Worm (Caenorhabditis elegans) whole organism, early embryonic: ENCODE data around the gene nspg-7.2.
"Not testable (repeated sequence)": the region's sequence is repeated elsewhere in the genome, so short reads cannot be mapped to it uniquely, and the experiment has no call there.

Source experiments
- B0310.2 ChIP-seq: sonication (generic microtip); optimal IDR thresholded peaks from 2 replicates; lab custom pipeline; 2016; ENCODE audit warnings: mild to moderate bottlenecking, missing genetic modification characterization, missing compliant biosample characterization
- F13C5.2 ChIP-seq: sonication (generic microtip); optimal IDR thresholded peaks from 2 replicates; lab custom pipeline; 2017; ENCODE audit warnings: mild to moderate bottlenecking, missing genetic modification characterization, inconsistent platforms, missing compliant biosample characterization
- aly-1 ChIP-seq: sonication (generic microtip); optimal IDR thresholded peaks from 2 replicates; lab custom pipeline; 2016; ENCODE audit warnings: missing genetic modification characterization, missing compliant biosample characterization
- ama-1 ChIP-seq: fragments of 150-350 bp; optimal IDR thresholded peaks from 2 replicates; lab custom pipeline; 2014
- ceh-13 ChIP-seq: fragments of 200-800 bp; sonication (Bioruptor generic); optimal IDR thresholded peaks from 2 replicates; lab custom pipeline; 2018; ENCODE audit warnings: mild to moderate bottlenecking, missing genetic modification characterization, missing compliant biosample characterization
- ceh-36 ChIP-seq: sonication (generic microtip); optimal IDR thresholded peaks from 2 replicates; lab custom pipeline; 2016; ENCODE audit warnings: missing genetic modification characterization, inconsistent platforms, missing compliant biosample characterization
- ets-7 ChIP-seq: sonication (generic microtip); optimal IDR thresholded peaks from 2 replicates; lab custom pipeline; 2016; ENCODE audit warnings: missing genotype, missing genetic modification characterization, missing compliant biosample characterization
- flt-1 ChIP-seq: fragments of 200-800 bp; sonication (Bioruptor generic); IDR thresholded peaks from 2 replicates; pipeline ENCODE4 v1.3.6; 2022; ENCODE audit warnings: missing genetic modification characterization, missing compliant biosample characterization
- hmbx-1 ChIP-seq: sonication (generic microtip); optimal IDR thresholded peaks from 2 replicates; lab custom pipeline; 2016; ENCODE audit warnings: mild to moderate bottlenecking, missing genetic modification characterization, missing compliant biosample characterization
- hmg-4 ChIP-seq: fragments of 200-800 bp; sonication (Bioruptor generic); optimal IDR thresholded peaks from 2 replicates; lab custom pipeline; 2018; ENCODE audit warnings: mild to moderate bottlenecking, missing genetic modification characterization, missing compliant biosample characterization
- hnd-1 ChIP-seq: sonication (generic microtip); optimal IDR thresholded peaks from 2 replicates; lab custom pipeline; 2016; ENCODE audit warnings: missing genetic modification characterization, missing compliant biosample characterization
- pes-1 ChIP-seq: fragments of 200-800 bp; sonication (Bioruptor generic); IDR thresholded peaks from 2 replicates; pipeline ENCODE4 v1.3.6; 2022; ENCODE audit warnings: missing genetic modification reagents, missing genetic modification characterization, missing compliant biosample characterization
- scrt-1 ChIP-seq: fragments of 200-800 bp; sonication (Bioruptor generic); IDR thresholded peaks from 2 replicates; pipeline ENCODE4 v1.3.6; 2022; ENCODE audit warnings: missing genetic modification characterization, missing compliant biosample characterization
- sea-1 ChIP-seq: fragments of 200-800 bp; sonication (Bioruptor generic); conservative IDR thresholded peaks from 2 replicates; pipeline ENCODE4 v1.3.6; 2022; ENCODE audit warnings: missing genetic modification characterization, missing compliant biosample characterization
- tbx-11 ChIP-seq: fragments of 200-800 bp; sonication (Bioruptor generic); IDR thresholded peaks from 2 replicates; pipeline ENCODE4 v1.3.6; 2022; ENCODE audit warnings: missing genetic modification characterization, missing compliant biosample characterization
- tbx-37 ChIP-seq: fragments of 200-800 bp; sonication (Bioruptor generic); conservative IDR thresholded peaks from 2 replicates; pipeline ENCODE4 v1.3.6; 2022; ENCODE audit warnings: missing genetic modification reagents, missing genetic modification characterization, missing compliant biosample characterization
- tra-4 ChIP-seq: sonication (generic microtip); optimal IDR thresholded peaks from 2 replicates; lab custom pipeline; 2017; ENCODE audit warnings: missing genetic modification characterization, missing compliant biosample characterization

The nspg-7.2 gene

DNA sequence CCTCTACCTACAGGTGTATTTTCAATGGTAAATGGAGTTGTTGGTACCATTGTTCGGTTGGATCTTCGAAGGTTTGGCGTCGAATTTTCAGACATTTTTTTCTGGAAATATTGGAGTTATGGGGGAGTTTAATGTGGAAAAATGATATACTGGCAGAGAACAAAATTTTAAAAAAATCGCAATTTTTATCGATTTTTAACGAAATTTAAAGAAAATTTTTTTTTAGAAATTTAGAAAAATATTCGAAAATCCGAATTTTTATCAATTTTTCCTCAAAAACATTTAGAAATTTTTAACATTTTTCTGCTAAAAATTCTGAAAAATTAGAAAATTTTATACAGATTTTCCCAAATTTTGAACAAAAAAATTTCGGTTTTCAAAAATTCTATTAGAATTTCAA lies 20.4 kb upstream of the nspg-7.2 start, which contains the start of gene Y53G8AM.8:
Gene Y53G8AM.8, minus strand, starts transcription at position 101 of the 400 bp plus-strand sequence.
- no peak for TF ChIP-seq pes-1 (GFP tag; lab: Robert Waterston, UW)
- TF ChIP-seq sea-1 = no peak
- no peak for TF ChIP-seq ceh-13
- TF ChIP-seq F13C5.2 (tag; lab: Kevin White, UChicago) = no peak
- TF ChIP-seq tbx-11 = no peak
- TF ChIP-seq B0310.2 (tag; lab: Kevin White, UChicago) = no peak
- no peak for TF ChIP-seq flt-1 (GFP tag; lab: Robert Waterston, UW)
- TF ChIP-seq aly-1 = no peak
- no peak for TF ChIP-seq tra-4 (tag; lab: Kevin White, UChicago)
- TF ChIP-seq hmg-4 = no peak
- no peak for TF ChIP-seq hnd-1 (tag; lab: Kevin White, UChicago)
- TF ChIP-seq scrt-1 (GFP tag; lab: Robert Waterston, UW) = no peak
- no peak for TF ChIP-seq ama-1 (lab: Kevin White, UChicago)
- TF ChIP-seq hmbx-1 (tag; lab: Kevin White, UChicago) = no peak
- TF ChIP-seq tbx-37 (GFP tag; lab: Robert Waterston, UW) = no peak
- no peak for TF ChIP-seq ceh-36 (tag; lab: Kevin White, UChicago)

DNA sequence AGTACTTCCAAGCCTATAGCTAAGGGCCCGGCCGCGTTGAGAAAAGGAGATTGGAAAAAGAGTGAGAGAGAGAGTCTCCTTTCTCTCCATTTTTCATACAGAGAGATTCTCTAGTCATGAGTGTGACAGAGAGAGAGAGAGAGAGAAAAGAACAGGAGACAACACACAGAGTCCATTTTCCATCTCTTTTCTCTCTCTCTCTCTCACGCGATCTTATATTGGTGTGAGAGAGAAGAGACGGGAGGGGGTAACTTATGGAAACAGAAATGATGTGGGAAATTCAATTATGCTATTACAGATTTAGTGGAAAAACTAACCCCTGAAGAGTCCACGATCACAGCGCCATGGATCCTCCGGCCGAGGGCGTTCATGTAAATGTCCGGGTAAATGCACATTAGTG lies 14.9 kb upstream of the nspg-7.2 start:
- TF ChIP-seq aly-1 (no peak), F13C5.2 (tag; lab: Kevin White, UChicago) (peak; percentile 6), ceh-36 (tag; lab: Kevin White, UChicago) (no peak)

DNA sequence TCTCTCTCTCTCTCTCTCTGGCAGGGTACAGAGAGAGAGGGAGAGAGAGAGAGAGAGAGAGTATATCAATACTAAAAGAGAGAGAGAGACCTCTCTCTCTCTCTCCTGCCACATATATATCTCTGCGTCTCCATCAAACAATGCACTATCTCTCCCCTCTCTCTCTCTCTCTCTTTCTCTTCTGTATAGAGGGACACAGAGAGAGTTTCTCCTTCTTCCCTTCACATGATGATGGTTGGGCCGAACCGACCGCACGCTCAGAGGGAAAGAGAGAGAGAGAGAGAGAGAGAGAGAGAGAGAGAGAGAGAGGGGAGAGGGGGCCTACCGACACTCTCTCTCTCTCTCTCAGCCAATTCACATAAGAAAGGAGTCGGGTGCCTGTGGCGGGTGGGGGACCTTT lies 13.5 kb upstream of the nspg-7.2 start:
- TF ChIP-seq tbx-37 (GFP tag; lab: Robert Waterston, UW) (no peak), F13C5.2 (tag; lab: Kevin White, UChicago) (peak; percentile 52), sea-1 (peak; percentile 56; the same call in 1 of the 2 replicates)

DNA sequence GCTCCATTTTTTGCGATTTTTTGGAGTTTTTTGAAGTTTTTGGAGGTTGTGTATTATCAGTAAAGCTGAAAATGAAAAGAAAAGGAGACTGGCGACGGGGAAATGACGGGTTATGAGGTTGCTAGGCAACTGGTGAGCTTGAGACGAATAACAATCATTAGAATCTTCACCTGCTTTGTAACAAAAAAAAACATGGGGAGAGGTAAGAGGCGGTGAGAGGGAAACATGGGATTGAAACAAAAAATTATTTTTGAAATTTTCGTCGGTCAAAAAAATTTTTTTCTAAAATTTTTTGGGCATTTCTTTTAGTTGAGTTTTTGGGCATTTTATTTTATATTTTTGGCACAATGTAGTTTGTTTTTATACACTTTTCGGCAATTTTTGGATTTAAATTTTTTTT lies 8.4 kb upstream of the nspg-7.2 start, which contains the start of gene Y53G8AM.7:
Gene Y53G8AM.7, minus strand, starts transcription at position 101 of the 400 bp plus-strand sequence.
- no peak for TF ChIP-seq B0310.2 (tag; lab: Kevin White, UChicago)
- no peak for TF ChIP-seq tbx-37 (GFP tag; lab: Robert Waterston, UW)
- no peak for TF ChIP-seq ets-7 (tag; lab: Kevin White, UChicago)
- TF ChIP-seq hmbx-1 (tag; lab: Kevin White, UChicago) = no peak
- no peak for TF ChIP-seq hnd-1 (tag; lab: Kevin White, UChicago)
- TF ChIP-seq ceh-13 = no peak
- TF ChIP-seq tbx-11 = no peak
- no peak for TF ChIP-seq tra-4 (tag; lab: Kevin White, UChicago)

DNA sequence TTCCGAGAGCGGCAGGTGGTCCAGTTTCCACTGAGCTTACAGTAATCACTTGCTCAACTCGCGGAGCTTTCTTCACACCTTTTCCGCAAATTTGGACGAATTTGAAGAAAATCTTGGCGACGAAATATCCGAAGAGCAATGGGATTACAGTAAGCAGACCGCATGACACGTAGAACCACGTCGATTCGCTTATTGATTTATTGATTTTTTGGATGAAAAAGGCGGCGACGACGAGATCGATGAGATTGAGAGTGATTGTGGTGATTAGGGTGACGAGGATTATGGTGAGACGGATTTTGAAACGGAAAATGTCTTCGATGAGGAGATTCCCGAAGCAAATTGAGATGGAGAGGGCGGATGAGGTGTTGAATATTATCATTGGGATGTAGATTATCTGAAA lies 5.5 kb upstream of the nspg-7.2 start:
- TF ChIP-seq F13C5.2 (tag; lab: Kevin White, UChicago) = no peak
- no peak for TF ChIP-seq tra-4 (tag; lab: Kevin White, UChicago)
- TF ChIP-seq hmg-4 = no peak
- no peak for TF ChIP-seq hmbx-1 (tag; lab: Kevin White, UChicago)
- TF ChIP-seq aly-1 = no peak
- no peak for TF ChIP-seq flt-1 (GFP tag; lab: Robert Waterston, UW)
- no peak for TF ChIP-seq ama-1 (lab: Kevin White, UChicago)
- TF ChIP-seq ceh-36 (tag; lab: Kevin White, UChicago) = no peak
- no peak for TF ChIP-seq scrt-1 (GFP tag; lab: Robert Waterston, UW)
- no peak for TF ChIP-seq tbx-37 (GFP tag; lab: Robert Waterston, UW)
- no peak for TF ChIP-seq B0310.2 (tag; lab: Kevin White, UChicago)
- TF ChIP-seq ceh-13 = no peak
- TF ChIP-seq sea-1 = no peak
- no peak for TF ChIP-seq hnd-1 (tag; lab: Kevin White, UChicago)
- no peak for TF ChIP-seq ets-7 (tag; lab: Kevin White, UChicago)
- no peak for TF ChIP-seq tbx-11

DNA sequence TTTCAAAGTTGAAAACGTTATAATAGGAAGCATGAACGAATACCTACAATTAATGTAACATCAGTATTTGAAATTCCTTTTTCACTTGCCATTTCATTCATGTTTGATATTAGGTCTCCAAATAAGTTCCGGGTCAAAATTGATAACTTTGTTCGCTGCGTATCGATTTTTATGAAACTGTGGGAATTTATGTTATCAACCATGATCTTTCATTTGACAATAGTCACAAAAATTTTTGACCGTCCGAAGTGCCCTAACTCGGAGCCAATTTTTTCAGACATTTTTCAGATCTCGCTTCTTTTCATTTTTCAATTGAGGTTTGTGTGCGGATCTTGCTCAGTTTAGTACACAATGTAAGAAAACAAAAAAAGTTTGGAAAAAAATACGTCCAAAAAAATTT lies 1.5 kb upstream of the nspg-7.2 start, which contains the start of gene Y53G8AM.6:
Gene Y53G8AM.6, minus strand, starts transcription at position 101 of the 400 bp plus-strand sequence.
- not testable (repeated sequence) for TF ChIP-seq pes-1 (GFP tag; lab: Robert Waterston, UW); ceh-13; scrt-1 (GFP tag; lab: Robert Waterston, UW)

DNA sequence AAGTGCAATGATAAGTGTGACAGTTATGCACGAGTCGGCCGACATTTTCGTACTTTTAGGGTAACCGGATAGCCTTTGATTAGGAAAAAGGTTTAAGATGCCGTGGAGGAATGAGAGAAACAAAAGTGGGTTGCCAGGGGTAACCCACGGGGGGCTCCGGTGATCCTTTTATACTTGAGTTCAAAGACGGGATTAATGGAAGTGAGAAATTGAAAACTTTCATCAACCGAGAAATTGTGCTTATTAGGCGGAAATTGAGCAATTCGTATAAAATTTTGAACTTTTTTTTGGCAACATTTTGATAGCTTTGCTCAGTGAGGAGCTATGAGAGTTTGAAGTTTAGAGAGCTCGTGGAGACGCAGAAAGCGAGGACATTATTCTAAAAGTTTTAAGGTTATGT lies 2.6 kb downstream of the nspg-7.2 start, which contains the start of gene Y53G8AM.4:
Gene Y53G8AM.4, minus strand, starts transcription at position 101 of the 400 bp plus-strand sequence.
- no peak for TF ChIP-seq ets-7 (tag; lab: Kevin White, UChicago)
- no peak for TF ChIP-seq aly-1
- TF ChIP-seq pes-1 (GFP tag; lab: Robert Waterston, UW) = no peak

DNA sequence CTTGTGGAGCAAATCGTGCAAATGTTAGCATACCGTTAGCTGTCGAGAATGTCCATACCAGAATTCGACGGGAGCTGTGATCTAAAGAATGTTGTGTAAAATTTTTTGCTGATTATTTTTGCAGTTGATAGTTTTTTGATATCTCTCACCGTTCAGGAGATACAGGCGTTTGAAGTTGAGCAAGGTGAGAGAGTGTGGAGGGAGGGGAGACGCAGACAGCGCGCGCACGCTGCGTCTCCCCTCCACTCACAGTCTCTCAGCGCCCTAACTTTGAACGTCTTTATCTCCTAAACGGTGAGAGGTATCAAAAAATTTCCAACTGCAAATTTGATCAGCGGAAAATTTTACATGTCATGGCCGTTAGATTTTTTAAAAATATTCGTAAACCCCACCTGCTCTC lies 3.2 kb downstream of the nspg-7.2 start:
- TF ChIP-seq pes-1 (GFP tag; lab: Robert Waterston, UW) (no peak), flt-1 (GFP tag; lab: Robert Waterston, UW) (no peak), sea-1 (no peak), hmg-4 (no peak), ceh-36 (tag; lab: Kevin White, UChicago) (no peak), ama-1 (lab: Kevin White, UChicago) (no peak), F13C5.2 (tag; lab: Kevin White, UChicago) (no peak), tra-4 (tag; lab: Kevin White, UChicago) (no peak), scrt-1 (GFP tag; lab: Robert Waterston, UW) (no peak), ceh-13 (no peak), B0310.2 (tag; lab: Kevin White, UChicago) (no peak), aly-1 (no peak), tbx-37 (GFP tag; lab: Robert Waterston, UW) (no peak), ets-7 (tag; lab: Kevin White, UChicago) (no peak)
